Fruit fly (Drosophila melanogaster) whole organism, adult: Measurements from ENCODE around the gene Bcs1.

Experiments used
- CG11617 ChIP-seq: fragments of 200-800 bp; sonication (Bioruptor generic); optimal IDR thresholded peaks from 2 replicates; lab custom pipeline; 2017; ENCODE audit warnings: mild to moderate bottlenecking, missing biosample characterization, missing genetic modification reagents, missing genetic modification characterization
- CG12768 ChIP-seq: fragments of 200-800 bp; sonication (Bioruptor generic); optimal IDR thresholded peaks from 2 replicates; lab custom pipeline; 2017; ENCODE audit warnings: missing biosample characterization, missing genetic modification characterization, mild to moderate bottlenecking, moderate library complexity, missing genetic modification reagents
- CG14711 ChIP-seq: fragments of 200-800 bp; sonication (Bioruptor generic); optimal IDR thresholded peaks from 2 replicates; lab custom pipeline; 2018; ENCODE audit warnings: missing biosample characterization, mild to moderate bottlenecking, missing genetic modification characterization, moderate library complexity
- CG1620 ChIP-seq: fragments of 200-800 bp; sonication (Bioruptor generic); optimal IDR thresholded peaks from 2 replicates; lab custom pipeline; 2016; ENCODE audit warnings: missing biosample characterization, missing genetic modification characterization
- CG33017 ChIP-seq: fragments of 200-800 bp; sonication (Bioruptor generic); optimal IDR thresholded peaks from 2 replicates; lab custom pipeline; 2018; ENCODE audit warnings: missing biosample characterization, mild to moderate bottlenecking, missing genetic modification characterization, moderate library complexity
- CG5204 ChIP-seq: fragments of 200-800 bp; sonication (Bioruptor generic); optimal IDR thresholded peaks from 2 replicates; lab custom pipeline; 2016; ENCODE audit warnings: missing biosample characterization, missing genetic modification characterization
- CG7045 ChIP-seq: fragments of 200-800 bp; sonication (Bioruptor generic); optimal IDR thresholded peaks from 2 replicates; lab custom pipeline; 2017; ENCODE audit warnings: missing biosample characterization, mild to moderate bottlenecking, missing genetic modification characterization
- CG7101 ChIP-seq: fragments of 200-800 bp; sonication (Bioruptor generic); optimal IDR thresholded peaks from 2 replicates; lab custom pipeline; 2018; ENCODE audit warnings: missing biosample characterization, mild to moderate bottlenecking, missing genetic modification characterization, moderate library complexity
- Clk ChIP-seq: fragments of 200-800 bp; sonication (Bioruptor generic); optimal IDR thresholded peaks from 2 replicates; lab custom pipeline; 2017; ENCODE audit warnings: missing biosample characterization, missing genetic modification characterization
- Crg-1 ChIP-seq: fragments of 200-800 bp; sonication (Bioruptor generic); optimal IDR thresholded peaks from 2 replicates; lab custom pipeline; 2016; ENCODE audit warnings: missing biosample characterization, missing genetic modification characterization
- Hr96 ChIP-seq: fragments of 200-800 bp; sonication (Bioruptor generic); optimal IDR thresholded peaks from 2 replicates; lab custom pipeline; 2016; ENCODE audit warnings: missing biosample characterization, missing genetic modification characterization
- Mnt ChIP-seq: fragments of 200-800 bp; sonication (Bioruptor generic); optimal IDR thresholded peaks from 2 replicates; lab custom pipeline; 2016; ENCODE audit warnings: missing biosample characterization, mild to moderate bottlenecking, missing genetic modification characterization
- bab1 ChIP-seq: fragments of 200-800 bp; sonication (Bioruptor generic); optimal IDR thresholded peaks from 3 replicates; lab custom pipeline; 2019; ENCODE audit warnings: missing biosample characterization, mild to moderate bottlenecking, missing genetic modification characterization, moderate library complexity
- cic ChIP-seq: fragments of 200-800 bp; sonication (Bioruptor generic); optimal IDR thresholded peaks from 2 replicates; lab custom pipeline; 2017; ENCODE audit warnings: missing biosample characterization, mild to moderate bottlenecking, missing genetic modification characterization, moderate library complexity
- cnc ChIP-seq, 2 experiments: fragments of >200 bp; optimal IDR thresholded peaks; 2 replicates each; lab custom pipeline; 2017
- kay ChIP-seq: fragments of 200-800 bp; sonication (Bioruptor generic); peaks from one replicate; lab custom pipeline; 2016; ENCODE audit warnings: missing biosample characterization, missing genetic modification characterization, borderline replicate concordance
- ovo ChIP-seq: fragments of 200-800 bp; sonication (Bioruptor generic); optimal IDR thresholded peaks from 2 replicates; lab custom pipeline; 2016; ENCODE audit warnings: missing biosample characterization, missing genetic modification characterization
- pad ChIP-seq: fragments of 200-800 bp; sonication (Bioruptor generic); optimal IDR thresholded peaks from 3 replicates; lab custom pipeline; 2017; ENCODE audit warnings: missing biosample characterization, missing genetic modification characterization, mild to moderate bottlenecking, moderate library complexity, missing genetic modification reagents
- tj ChIP-seq: fragments of 200-800 bp; sonication (Bioruptor generic); optimal IDR thresholded peaks from 3 replicates; lab custom pipeline; 2017; ENCODE audit warnings: missing biosample characterization, mild to moderate bottlenecking, missing genetic modification characterization, moderate library complexity
- toe ChIP-seq: fragments of 200-800 bp; sonication (Bioruptor generic); optimal IDR thresholded peaks from 2 replicates; lab custom pipeline; 2016; ENCODE audit warnings: missing biosample characterization, missing genetic modification characterization

Bcs1 gene

DNA sequence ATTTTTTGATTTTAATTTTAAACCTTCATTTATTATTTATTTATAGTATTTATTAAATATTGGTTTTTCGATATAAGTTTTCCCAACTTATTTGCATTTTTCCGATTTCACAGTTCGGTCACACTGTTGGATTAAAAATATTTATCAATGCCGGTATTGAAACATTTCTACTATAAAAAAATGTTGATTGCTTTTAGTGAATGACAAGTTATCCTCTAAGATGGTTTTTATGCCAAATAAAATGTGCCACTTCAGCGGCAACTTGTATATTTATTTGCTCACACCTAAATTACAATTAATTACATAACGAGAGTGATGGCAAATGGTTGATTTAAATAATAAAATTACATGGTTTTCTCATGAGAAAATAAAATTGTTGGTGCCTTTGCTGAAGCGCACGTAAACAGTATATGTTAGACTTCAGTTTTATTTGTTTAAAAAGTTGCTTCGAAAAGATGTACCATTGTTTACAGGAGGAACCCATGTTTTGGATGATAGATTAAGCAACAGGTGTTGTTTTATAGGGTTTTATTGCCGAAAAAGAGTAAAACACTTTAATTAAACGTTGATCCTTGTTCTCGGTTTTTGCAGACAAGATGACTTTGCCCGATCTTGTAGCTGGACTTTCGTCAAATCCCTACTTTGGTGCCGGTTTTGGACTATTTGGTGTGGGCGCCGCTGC, at the start of gene Bcs1:
Gene Bcs1, plus strand, starts transcription at position 108 of the 682 bp plus-strand sequence.
- TF ChIP-seq CG11617 (GFP tag; lab: Kevin White, UChicago): no peak
- peak; percentile 92 for TF ChIP-seq kay (GFP tag; lab: Kevin White, UChicago)
- no peak for TF ChIP-seq ovo
- TF ChIP-seq pad (GFP tag; lab: Kevin White, UChicago): no peak

DNA sequence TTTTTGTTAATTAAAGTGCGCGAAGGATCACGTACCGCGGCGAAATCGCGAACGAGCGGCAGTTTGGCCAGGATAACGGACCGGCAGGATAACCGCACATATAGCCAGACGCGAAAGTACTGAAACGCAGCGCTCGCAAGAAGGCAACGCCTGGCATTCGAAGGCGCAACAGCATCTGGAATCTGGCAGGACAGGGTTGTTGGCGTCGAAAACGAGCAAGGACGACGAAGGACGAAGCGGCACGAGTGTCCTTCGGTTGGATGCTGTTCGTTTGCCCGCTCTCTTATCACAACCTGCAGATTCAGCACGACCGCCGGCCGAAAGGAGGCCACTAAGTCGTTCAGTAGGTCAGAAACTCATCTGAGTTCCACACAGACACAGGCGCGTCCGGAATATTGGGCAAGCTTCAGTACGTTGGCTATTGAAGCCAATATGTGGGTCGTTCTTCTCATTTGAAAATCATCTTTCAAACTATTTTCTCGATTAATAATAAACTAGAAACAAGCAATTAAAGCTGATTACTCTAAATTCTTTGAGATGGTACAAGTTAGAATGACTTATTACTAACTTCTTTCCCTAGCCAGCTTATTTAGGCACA, 42.2 kb upstream of the Bcs1 start, which contains the start of gene CG44153:
Gene CG44153, minus strand, starts transcription at position 75 of the 598 bp plus-strand sequence.
- TF ChIP-seq toe (no peak), CG33017 (no peak), tj (GFP tag; lab: Kevin White, UChicago) (no peak), cnc (optimal IDR thresholded peaks at IDR 0.05; lab: Kevin White, UChicago) (no peak), CG5204 (GFP tag; lab: Kevin White, UChicago) (no peak), Crg-1 (GFP tag; lab: Kevin White, UChicago) (no peak), CG7101 (no peak), Mnt (GFP tag; lab: Kevin White, UChicago) (no peak), CG11617 (GFP tag; lab: Kevin White, UChicago) (no peak), cic (GFP tag; lab: Kevin White, UChicago) (no peak), ovo (no peak), bab1 (GFP tag; lab: Kevin White, UChicago) (no peak), CG7045 (GFP tag; lab: Kevin White, UChicago) (no peak)

DNA sequence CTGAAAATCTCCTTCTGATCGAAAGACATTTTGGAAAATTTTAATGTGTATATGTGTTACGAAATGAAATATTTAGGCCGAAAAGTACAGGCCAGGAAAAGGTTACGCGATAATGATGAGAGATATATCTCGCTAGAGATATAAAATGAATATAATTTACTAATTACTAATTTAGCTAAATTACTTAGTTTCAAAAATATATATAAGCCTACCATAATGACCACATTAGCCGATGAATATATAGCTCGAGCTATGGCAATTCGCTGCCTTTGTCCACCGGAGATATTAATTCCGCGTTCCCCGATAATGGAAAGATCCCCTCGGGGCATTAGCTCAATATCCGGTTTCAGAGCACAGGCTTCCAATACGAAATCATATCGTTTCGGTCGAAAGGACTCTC, 31.1 kb upstream of the Bcs1 start, which contains the start of gene Fum4:
Gene Fum4, minus strand, starts transcription at position 101 of the 400 bp plus-strand sequence.
- TF ChIP-seq CG11617 (GFP tag; lab: Kevin White, UChicago) (no peak), tj (GFP tag; lab: Kevin White, UChicago) (no peak), CG7045 (GFP tag; lab: Kevin White, UChicago) (no peak), cic (GFP tag; lab: Kevin White, UChicago) (no peak), pad (GFP tag; lab: Kevin White, UChicago) (no peak), CG7101 (no peak), Clk (GFP tag; lab: Kevin White, UChicago) (no peak), cnc (optimal IDR thresholded peaks at IDR 0.05; lab: Kevin White, UChicago) (no peak), kay (GFP tag; lab: Kevin White, UChicago) (no peak), CG1620 (no peak), Hr96 (GFP tag; lab: Kevin White, UChicago) (no peak)

DNA sequence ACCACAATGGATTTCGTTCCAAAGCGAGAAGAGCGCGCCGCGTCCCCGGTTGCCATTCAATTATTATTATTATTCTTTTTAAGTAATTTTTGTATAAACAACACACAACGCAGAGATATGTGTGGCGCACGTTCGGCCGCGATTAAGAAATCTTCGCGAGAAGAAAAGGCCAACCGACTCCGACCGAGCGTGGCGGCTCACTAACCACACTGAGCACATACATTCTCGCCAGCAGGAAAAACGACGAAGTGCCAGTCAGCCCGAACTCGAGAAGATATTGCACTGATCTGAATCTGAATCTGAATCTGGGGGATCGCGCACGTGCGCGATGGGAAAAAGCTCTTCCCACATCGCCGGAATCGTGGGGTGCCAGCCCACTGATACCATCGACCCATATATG, 23.5 kb upstream of the Bcs1 start, which contains the start of gene Sur:
Gene Sur, minus strand, starts transcription at position 207 of the 400 bp plus-strand sequence.
- TF ChIP-seq CG12768 (GFP tag; lab: Kevin White, UChicago): no peak
- no peak for TF ChIP-seq CG7101
- no peak for TF ChIP-seq CG33017
- TF ChIP-seq CG1620: no peak
- no peak for TF ChIP-seq toe
- TF ChIP-seq Clk (GFP tag; lab: Kevin White, UChicago): no peak
- TF ChIP-seq CG7045 (GFP tag; lab: Kevin White, UChicago): no peak
- TF ChIP-seq kay (GFP tag; lab: Kevin White, UChicago): no peak
- TF ChIP-seq ovo: no peak

DNA sequence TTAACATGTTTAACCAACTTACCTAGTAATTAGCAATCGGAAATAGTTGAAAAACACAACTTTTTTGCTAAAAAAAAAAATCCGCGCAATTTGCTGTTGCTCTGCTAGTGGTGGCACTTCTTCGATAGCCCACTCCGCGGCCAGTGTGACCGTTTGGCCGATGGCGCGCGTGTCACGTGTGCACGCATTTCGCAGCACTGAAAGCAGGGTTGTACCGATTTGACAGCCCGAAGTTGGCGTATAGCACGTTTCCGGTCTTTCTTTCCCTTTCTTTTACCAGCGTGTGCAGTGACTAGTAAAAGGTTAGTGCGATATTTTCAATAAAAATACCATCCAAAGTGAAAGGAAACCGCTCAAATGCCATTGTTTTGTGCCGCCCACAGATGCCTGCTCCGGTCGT, 21.6 kb upstream of the Bcs1 start, which contains the start of the genes Ripalpha and RpL7:
Gene Ripalpha, minus strand, starts transcription at position 128 of the 400 bp plus-strand sequence.
Gene RpL7, plus strand, starts transcription at position 158 of the 400 bp plus-strand sequence.
- TF ChIP-seq CG14711 (peak; percentile 93), Mnt (GFP tag; lab: Kevin White, UChicago) (peak; percentile 99), toe (peak; percentile 94), CG11617 (GFP tag; lab: Kevin White, UChicago) (peak; percentile 98), ovo (peak; percentile 99), bab1 (GFP tag; lab: Kevin White, UChicago) (peak; percentile 94), cnc (optimal IDR thresholded peaks at IDR 0.05; lab: Kevin White, UChicago) (no peak), Hr96 (GFP tag; lab: Kevin White, UChicago) (no peak), CG5204 (GFP tag; lab: Kevin White, UChicago) (no peak), pad (GFP tag; lab: Kevin White, UChicago) (peak; percentile 93), tj (GFP tag; lab: Kevin White, UChicago) (peak; percentile 89), Crg-1 (GFP tag; lab: Kevin White, UChicago) (peak; percentile 99), CG1620 (peak; percentile 99), CG7045 (GFP tag; lab: Kevin White, UChicago) (peak; percentile 97), CG12768 (GFP tag; lab: Kevin White, UChicago) (peak; percentile 96), CG7101 (peak; percentile 98), Clk (GFP tag; lab: Kevin White, UChicago) (peak; percentile 94), kay (GFP tag; lab: Kevin White, UChicago) (no peak), cic (GFP tag; lab: Kevin White, UChicago) (peak; percentile 93), CG33017 (peak; percentile 90)

DNA sequence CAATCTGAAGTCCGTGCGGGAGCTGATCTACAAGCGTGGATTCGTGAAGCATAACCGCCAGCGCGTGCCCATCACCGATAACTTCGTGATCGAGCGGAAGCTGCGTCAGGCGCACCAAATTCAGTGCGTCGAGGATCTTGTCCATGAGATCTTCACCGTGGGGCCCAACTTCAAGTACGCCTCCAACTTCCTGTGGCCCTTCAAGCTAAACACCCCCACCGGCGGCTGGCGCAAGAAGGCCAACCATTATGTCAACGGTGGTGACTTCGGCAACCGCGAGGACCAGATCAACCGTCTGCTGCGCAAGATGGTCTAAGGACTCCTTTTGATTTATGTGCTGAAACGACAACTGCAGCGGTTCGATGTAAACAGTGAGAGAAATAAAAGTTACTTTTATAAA, 20.7 kb upstream of the Bcs1 start:
- TF ChIP-seq cnc (optimal IDR thresholded peaks at IDR 0.05; lab: Kevin White, UChicago) (no peak), CG33017 (no peak), CG11617 (GFP tag; lab: Kevin White, UChicago) (no peak), CG14711 (no peak), Hr96 (GFP tag; lab: Kevin White, UChicago) (no peak), bab1 (GFP tag; lab: Kevin White, UChicago) (no peak), toe (no peak), CG1620 (no peak), tj (GFP tag; lab: Kevin White, UChicago) (no peak), CG7045 (GFP tag; lab: Kevin White, UChicago) (no peak), ovo (no peak), cic (GFP tag; lab: Kevin White, UChicago) (no peak)
